Worm (Caenorhabditis elegans) whole organism, L4 larva: Measurements from ENCODE around the gene math-33.

ENCODE experiments used
- F37D6.2 ChIP-seq: sonication (generic microtip); optimal IDR thresholded peaks from 2 replicates; lab custom pipeline; 2016; ENCODE audit warnings: mild to moderate bottlenecking, missing genetic modification characterization, missing compliant biosample characterization
- T20F7.1 ChIP-seq: fragments of 200-800 bp; sonication (Bioruptor generic); optimal IDR thresholded peaks from 2 replicates; lab custom pipeline; 2018; ENCODE audit warnings: mild to moderate bottlenecking, missing genetic modification characterization, missing compliant biosample characterization
- Y105C5A.15 ChIP-seq: fragments of 200-800 bp; sonication (Bioruptor generic); IDR thresholded peaks from 2 replicates; pipeline ENCODE4 v1.3.6; 2022; ENCODE audit warnings: missing genetic modification characterization, missing compliant biosample characterization
- Y5F2A.4 ChIP-seq: fragments of 200-800 bp; sonication (Bioruptor generic); optimal IDR thresholded peaks from 2 replicates; lab custom pipeline; 2018; ENCODE audit warnings: mild to moderate bottlenecking, missing genetic modification characterization, missing compliant biosample characterization
- aly-2 ChIP-seq: sonication (generic microtip); optimal IDR thresholded peaks from 2 replicates; lab custom pipeline; 2018; ENCODE audit warnings: missing biosample characterization, missing genetic modification characterization
- ama-1 ChIP-seq: fragments of 150-350 bp; optimal IDR thresholded peaks from 2 replicates; lab custom pipeline; 2014; ENCODE audit warnings: inconsistent platforms, mixed read lengths
- arid-1 ChIP-seq: fragments of 200-800 bp; sonication (Bioruptor generic); conservative IDR thresholded peaks from 2 replicates; pipeline ENCODE4 v1.3.6; 2022; ENCODE audit warnings: missing genetic modification reagents, missing genetic modification characterization, missing compliant biosample characterization
- ceh-20 ChIP-seq: fragments of 200-800 bp; sonication (Bioruptor generic); IDR thresholded peaks from 2 replicates; pipeline ENCODE4 v1.3.6; 2022; ENCODE audit warnings: missing genetic modification reagents, missing genetic modification characterization, missing compliant biosample characterization
- ceh-44 ChIP-seq: fragments of 200-800 bp; sonication (Bioruptor generic); IDR thresholded peaks from 2 replicates; pipeline ENCODE4 v1.3.6; 2022; ENCODE audit warnings: missing genetic modification reagents, missing genetic modification characterization, missing compliant biosample characterization
- ceh-62 ChIP-seq: sonication (generic microtip); optimal IDR thresholded peaks from 2 replicates; lab custom pipeline; 2017; ENCODE audit warnings: missing biosample characterization, missing genetic modification characterization
- ces-1 ChIP-seq: fragments of 150-350 bp; sonication (generic microtip); optimal IDR thresholded peaks from 4 replicates; lab custom pipeline; 2014; ENCODE audit warnings: missing biosample characterization, missing genetic modification reagents, missing genetic modification characterization
- daf-16 ChIP-seq, 3 experiments: sonication (generic microtip); optimal IDR thresholded peaks; 2 replicates each; lab custom pipeline; 2016 to 2017; ENCODE audit warnings: missing genetic modification characterization in 3 of 3, missing genetic modification reagents in 3 of 3, mild to moderate bottlenecking in 2 of 3, missing compliant biosample characterization in 2 of 3, missing biosample characterization in 1 of 3, moderate library complexity in 1 of 3
- dmd-6 ChIP-seq: fragments of 200-800 bp; sonication (Bioruptor generic); IDR thresholded peaks from 2 replicates; pipeline ENCODE4 v1.3.6; 2022; ENCODE audit warnings: missing genetic modification reagents, missing genetic modification characterization, missing compliant biosample characterization
- dmd-9 ChIP-seq: fragments of 200-800 bp; sonication (Bioruptor generic); IDR thresholded peaks from 2 replicates; pipeline ENCODE4 v1.3.6; 2022; ENCODE audit warnings: missing genetic modification reagents, missing genetic modification characterization, missing compliant biosample characterization
- duxl-1 ChIP-seq: sonication (generic microtip); optimal IDR thresholded peaks from 2 replicates; lab custom pipeline; 2016; ENCODE audit warnings: mild to moderate bottlenecking, missing genetic modification characterization, moderate library complexity, missing compliant biosample characterization; ENCODE audit not compliant: poor library complexity
- dve-1 ChIP-seq: sonication (generic microtip); optimal IDR thresholded peaks from 2 replicates; lab custom pipeline; 2017; ENCODE audit warnings: antibody characterized with exemption, mild to moderate bottlenecking, missing genetic modification characterization, missing compliant biosample characterization; ENCODE audit not compliant: insufficient read depth
- gei-8 ChIP-seq: fragments of 200-800 bp; sonication (Bioruptor generic); optimal IDR thresholded peaks from 2 replicates; lab custom pipeline; 2018; ENCODE audit warnings: mild to moderate bottlenecking, missing genetic modification characterization, missing compliant biosample characterization
- hif-1 ChIP-seq, 2 experiments: sonication (generic microtip); optimal IDR thresholded peaks; 2 replicates each; lab custom pipeline; 2016 to 2017; ENCODE audit warnings: missing compliant biosample characterization in 2 of 2, missing genetic modification characterization in 2 of 2, missing genetic modification reagents in 2 of 2, missing genotype in 2 of 2, mild to moderate bottlenecking in 1 of 2
- hlh-11 ChIP-seq: fragments of 200-800 bp; sonication (Bioruptor generic); optimal IDR thresholded peaks from 2 replicates; lab custom pipeline; 2018; ENCODE audit warnings: mild to moderate bottlenecking, missing genetic modification characterization, missing compliant biosample characterization
- hmg-1.1 ChIP-seq: fragments of 200-800 bp; sonication (Bioruptor generic); IDR thresholded peaks from 2 replicates; pipeline ENCODE4 v1.3.6; 2022; ENCODE audit warnings: missing genetic modification reagents, missing genetic modification characterization, missing compliant biosample characterization
- lim-7 ChIP-seq: fragments of 200-800 bp; sonication (Bioruptor generic); IDR thresholded peaks from 2 replicates; pipeline ENCODE4 v1.3.6; 2022; ENCODE audit warnings: missing genetic modification characterization, missing compliant biosample characterization
- lin-1 ChIP-seq: fragments of 200-800 bp; sonication (Bioruptor generic); IDR thresholded peaks from 2 replicates; pipeline ENCODE4 v1.3.6; 2022; ENCODE audit warnings: missing genetic modification reagents, missing genetic modification characterization, missing compliant biosample characterization
- lin-15B ChIP-seq: fragments of 150-350 bp; sonication (generic microtip); optimal IDR thresholded peaks from 3 replicates; lab custom pipeline; 2014; ENCODE audit warnings: missing biosample characterization, missing genetic modification characterization
- lin-29 ChIP-seq: fragments of 200-800 bp; sonication (Bioruptor generic); IDR thresholded peaks from 2 replicates; pipeline ENCODE4 v1.3.6; 2022; ENCODE audit warnings: missing genetic modification reagents, missing genetic modification characterization, missing compliant biosample characterization
- lir-3 ChIP-seq: sonication (generic microtip); optimal IDR thresholded peaks from 2 replicates; lab custom pipeline; 2016; ENCODE audit warnings: mild to moderate bottlenecking, missing genetic modification characterization, missing compliant biosample characterization
- lsy-2 ChIP-seq, 2 experiments: fragments of 150-350 bp in 1 of 2; sonication (generic microtip) in 1 of 2; optimal IDR thresholded peaks; 2 replicates each; lab custom pipeline; 2014 to 2017; ENCODE audit warnings: missing biosample characterization in 2 of 2, missing genetic modification characterization in 2 of 2
- madf-5 ChIP-seq, 2 experiments: fragments of 200-800 bp; sonication (Bioruptor generic); IDR thresholded peaks; 2 replicates each; pipeline ENCODE4 v1.3.6; 2022; ENCODE audit warnings: missing compliant biosample characterization in 2 of 2, missing genetic modification characterization in 2 of 2
- mdl-1 ChIP-seq, 2 experiments: fragments of 150-350 bp in 1 of 2; sonication (generic microtip) in 1 of 2; optimal IDR thresholded peaks; 2 replicates each; lab custom pipeline; 2014 to 2017; ENCODE audit warnings: missing biosample characterization in 2 of 2, missing genetic modification characterization in 2 of 2
- mdt-29 ChIP-seq: fragments of 200-800 bp; sonication (Bioruptor generic); IDR thresholded peaks from 2 replicates; pipeline ENCODE4 v1.3.6; 2022; ENCODE audit warnings: missing genetic modification reagents, missing genetic modification characterization, missing compliant biosample characterization
- mep-1 ChIP-seq: fragments of 150-350 bp; sonication (generic microtip); optimal IDR thresholded peaks from 3 replicates; lab custom pipeline; 2014; ENCODE audit warnings: missing biosample characterization, missing genetic modification characterization
- mes-2 ChIP-seq: sonication (generic microtip); optimal IDR thresholded peaks from 2 replicates; lab custom pipeline; 2016; ENCODE audit warnings: missing genotype, mild to moderate bottlenecking, missing genetic modification characterization, missing compliant biosample characterization; ENCODE audit not compliant: poor library complexity, severe bottlenecking
- nhr-102 ChIP-seq: sonication (generic microtip); optimal IDR thresholded peaks from 2 replicates; lab custom pipeline; 2016; ENCODE audit warnings: mild to moderate bottlenecking, missing genetic modification characterization, moderate library complexity, missing compliant biosample characterization
- nhr-11 ChIP-seq: fragments of 150-350 bp; optimal IDR thresholded peaks from 2 replicates; lab custom pipeline; 2014; ENCODE audit warnings: missing biosample characterization, missing genetic modification characterization
- nhr-28 ChIP-seq: fragments of 150-350 bp; optimal IDR thresholded peaks from 2 replicates; lab custom pipeline; 2014; ENCODE audit warnings: missing biosample characterization, missing genetic modification characterization
- nhr-48 ChIP-seq: sonication (generic microtip); optimal IDR thresholded peaks from 2 replicates; lab custom pipeline; 2016; ENCODE audit warnings: mild to moderate bottlenecking, missing genetic modification characterization, missing compliant biosample characterization
- nhr-6 ChIP-seq: fragments of 150-350 bp; optimal IDR thresholded peaks from 2 replicates; lab custom pipeline; 2014; ENCODE audit warnings: missing biosample characterization, missing genetic modification characterization
- nhr-76 ChIP-seq: fragments of 150-350 bp; optimal IDR thresholded peaks from 2 replicates; lab custom pipeline; 2014; ENCODE audit warnings: missing biosample characterization, missing genetic modification characterization
- nhr-77 ChIP-seq: fragments of 150-350 bp; optimal IDR thresholded peaks from 2 replicates; lab custom pipeline; 2014; ENCODE audit warnings: missing biosample characterization, missing genetic modification characterization
- pha-4 ChIP-seq, 2 experiments: fragments of 150-350 bp in 1 of 2; fragments of 200-800 bp in 1 of 2; sonication (Bioruptor generic) in 1 of 2; IDR thresholded peaks in 1 of 2; optimal IDR thresholded peaks in 1 of 2; 2 replicates each; pipeline versions ENCODE4 v1.3.6 to Lab custom; 2014 to 2022; ENCODE audit warnings: missing genetic modification characterization in 2 of 2, missing genetic modification reagents in 2 of 2, missing biosample characterization in 1 of 2, missing compliant biosample characterization in 1 of 2
- set-16 ChIP-seq: fragments of 200-800 bp; sonication (Bioruptor generic); IDR thresholded peaks from 2 replicates; pipeline ENCODE4 v1.3.6; 2022; ENCODE audit warnings: missing genetic modification reagents, missing genetic modification characterization, missing compliant biosample characterization
- skn-1 ChIP-seq: fragments of 150-350 bp; optimal IDR thresholded peaks from 2 replicates; lab custom pipeline; 2014; ENCODE audit warnings: missing biosample characterization, missing genetic modification characterization
- spr-1 ChIP-seq: sonication (generic microtip); optimal IDR thresholded peaks from 2 replicates; lab custom pipeline; 2016; ENCODE audit warnings: mild to moderate bottlenecking, missing genetic modification characterization, missing compliant biosample characterization
- unc-130 ChIP-seq: sonication (generic microtip); optimal IDR thresholded peaks from 2 replicates; lab custom pipeline; 2016; ENCODE audit warnings: missing genetic modification reagents, missing genetic modification characterization, missing compliant biosample characterization
- unc-39 ChIP-seq: sonication (generic microtip); optimal IDR thresholded peaks from 2 replicates; lab custom pipeline; 2017; ENCODE audit warnings: missing biosample characterization, missing genetic modification characterization
- vab-7 ChIP-seq: fragments of 200-800 bp; sonication (Bioruptor generic); IDR thresholded peaks from 2 replicates; pipeline ENCODE4 v1.3.6; 2022; ENCODE audit warnings: missing genetic modification reagents, missing genetic modification characterization, missing compliant biosample characterization
- zfp-2 ChIP-seq: sonication (generic microtip); optimal IDR thresholded peaks from 2 replicates; lab custom pipeline; 2016; ENCODE audit warnings: mild to moderate bottlenecking, missing genetic modification characterization, missing compliant biosample characterization
- zfp-3 ChIP-seq: fragments of 200-800 bp; sonication (Bioruptor generic); conservative IDR thresholded peaks from 2 replicates; pipeline ENCODE4 v1.3.6; 2022; ENCODE audit warnings: missing genetic modification reagents, missing genetic modification characterization, missing compliant biosample characterization
- zip-2 ChIP-seq: fragments of 150-350 bp; optimal IDR thresholded peaks from 2 replicates; lab custom pipeline; 2014; ENCODE audit warnings: missing biosample characterization, missing genetic modification characterization

Gene math-33

DNA sequence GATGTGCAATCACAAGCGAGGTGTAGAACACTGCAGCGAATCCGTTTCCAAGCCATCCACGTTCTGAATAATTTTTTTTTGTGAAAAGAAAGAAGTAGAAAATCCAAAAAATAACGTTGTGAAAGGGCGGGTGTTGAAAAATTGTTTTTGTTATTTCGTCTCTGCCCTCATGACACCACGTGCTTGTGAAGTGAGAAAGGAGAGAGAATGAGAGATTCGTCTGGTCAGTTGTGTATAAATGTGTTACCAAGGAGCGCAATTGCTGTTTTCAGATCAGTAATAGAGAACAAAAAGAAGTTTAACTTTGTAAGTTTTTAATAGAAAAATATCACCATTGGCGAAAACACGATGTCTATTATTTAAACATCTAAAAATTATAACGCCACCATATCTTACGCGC is 7.5 kb downstream of the math-33 start (continued):
- TF ChIP-seq Y5F2A.4 (GFP tag; lab: Kevin White, UChicago) (no peak), Y105C5A.15 (GFP tag; lab: Robert Waterston, UW) (no peak), mep-1 (peak; percentile 49), nhr-6 (peak; percentile 38), hif-1 (tag; optimal IDR thresholded peaks at IDR 0.05; lab: Kevin White, UChicago) (no peak), nhr-102 (tag; lab: Kevin White, UChicago) (no peak), lin-15B (tag; lab: Kevin White, UChicago) (no peak), ama-1 (peak; percentile 17), dve-1 (tag; lab: Kevin White, UChicago) (peak; percentile 26), set-16 (GFP tag; lab: Robert Waterston, UW) (no peak), nhr-77 (peak; percentile 26), mdt-29 (GFP tag; lab: Robert Waterston, UW) (no peak), lin-29 (GFP tag; lab: Robert Waterston, UW) (no peak), dmd-6 (GFP tag; lab: Robert Waterston, UW) (peak; percentile 21; the same call in 1 of the 2 replicates), hlh-11 (tag; lab: Kevin White, UChicago) (peak; percentile 49), vab-7 (GFP tag; lab: Robert Waterston, UW) (no peak), lsy-2 (tag; optimal IDR thresholded peaks at IDR 0.05; lab: Kevin White, UChicago) (peak in 1 of 2 experiments; percentile 33), dmd-9 (GFP tag; lab: Robert Waterston, UW) (no peak), ceh-20 (no peak), unc-130 (GFP tag; lab: Kevin White, UChicago) (no peak), nhr-48 (tag; lab: Kevin White, UChicago) (no peak), lin-1 (GFP tag; lab: Robert Waterston, UW) (no peak), pha-4 (GFP tag; IDR thresholded peaks at IDR 0.05; lab: Robert Waterston, UW) (no peak), pha-4 (tag; optimal IDR thresholded peaks at IDR 0.05; lab: Kevin White, UChicago) (no peak), spr-1 (tag; lab: Kevin White, UChicago) (no peak), madf-5 (GFP tag; IDR thresholded peaks at IDR 0.05; lab: Robert Waterston, UW) (no peak), F37D6.2 (tag; lab: Kevin White, UChicago) (no peak), duxl-1 (tag; lab: Kevin White, UChicago) (no peak), lir-3 (tag; lab: Kevin White, UChicago) (no peak), hmg-1.1 (GFP tag; lab: Robert Waterston, UW) (0 out of 2 replicates have a peak, but pooled peaks have one; percentile 14), zip-2 (tag; lab: Kevin White, UChicago) (no peak), zfp-2 (tag; lab: Kevin White, UChicago) (no peak), ces-1 (GFP tag; lab: Kevin White, UChicago) (no peak), nhr-76 (tag; lab: Kevin White, UChicago) (no peak), nhr-11 (tag; lab: Kevin White, UChicago) (peak; percentile 21), zfp-3 (GFP tag; lab: Robert Waterston, UW) (no peak), nhr-28 (tag; lab: Kevin White, UChicago) (peak; percentile 47), gei-8 (GFP tag; lab: Kevin White, UChicago) (no peak), aly-2 (no peak)
- TF ChIP-seq, all 104 proteins: peak for 18

- peak; percentile 66 for TF ChIP-seq mep-1
- peak; percentile 52 for TF ChIP-seq dmd-6 (GFP tag; lab: Robert Waterston, UW)
- no peak for TF ChIP-seq ceh-44 (GFP tag; lab: Robert Waterston, UW)
- TF ChIP-seq lin-1 (GFP tag; lab: Robert Waterston, UW), result 0 out of 2 replicates have a peak, but pooled peaks have one; percentile 9
- no peak for TF ChIP-seq unc-39 (tag; lab: Kevin White, UChicago)
- peak; percentile 12 for TF ChIP-seq nhr-48 (tag; lab: Kevin White, UChicago)
- no peak for TF ChIP-seq lim-7 (GFP tag; lab: Robert Waterston, UW)
- peak; percentile 72 for TF ChIP-seq duxl-1 (tag; lab: Kevin White, UChicago)
- TF ChIP-seq hlh-11 (tag; lab: Kevin White, UChicago), result peak; percentile 60
- TF ChIP-seq ceh-62 (tag; lab: Kevin White, UChicago), result no peak
- peak; percentile 65 for TF ChIP-seq T20F7.1 (GFP tag; lab: Kevin White, UChicago)
- peak; percentile 43; the same call in 1 of the 2 replicates for TF ChIP-seq zfp-3 (GFP tag; lab: Robert Waterston, UW)
- peak in 1 of 2 experiments; percentile 79 for TF ChIP-seq daf-16 (GFP tag; optimal IDR thresholded peaks at IDR 0.05; lab: Kevin White, UChicago)
- TF ChIP-seq daf-16 (tag; optimal IDR thresholded peaks at IDR 0.05; lab: Kevin White, UChicago), result peak; percentile 76
- 0 out of 2 replicates have a peak, but pooled peaks have one; percentile 16 for TF ChIP-seq ceh-20
- TF ChIP-seq arid-1 (GFP tag; lab: Robert Waterston, UW), result peak; percentile 31; the same call in 1 of the 2 replicates
- peak; percentile 51 for TF ChIP-seq mes-2 (tag; lab: Kevin White, UChicago)
- no peak for TF ChIP-seq mdl-1 (tag; optimal IDR thresholded peaks at IDR 0.05; lab: Kevin White, UChicago)
- no peak for TF ChIP-seq skn-1 (tag; lab: Kevin White, UChicago)
Observed at ce11 chrV:11122466-11122865, 8.8 kb downstream of the math-33 start, which contains the start of gene mboa-2. mboa-2 (minus strand) TSS chrV:11122493.
